Fruit fly (Drosophila melanogaster): ENCODE results near the gene Art9.

DNA sequence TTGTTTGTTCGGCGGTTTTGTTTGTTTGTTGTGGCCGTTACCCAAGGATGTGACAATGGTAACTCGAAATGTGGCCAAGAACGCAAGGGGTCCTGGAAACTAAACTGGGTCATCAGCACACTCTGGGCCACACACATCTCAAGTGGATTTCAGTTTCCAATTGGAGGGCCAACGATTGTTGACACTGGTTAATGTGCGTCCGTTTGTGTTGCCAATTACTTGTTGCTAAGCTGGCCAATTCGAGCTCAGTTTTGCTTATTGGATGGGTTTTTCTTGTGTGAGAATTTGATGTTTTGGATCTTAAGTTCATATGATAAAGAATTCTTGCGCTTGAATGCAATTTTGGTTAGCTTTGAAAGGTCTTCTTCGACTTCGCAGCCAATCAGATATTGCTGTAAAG, 37.7 kb upstream of the Art9 start:
- TF ChIP-seq h (optimal IDR thresholded peaks at IDR 0.05) (no peak), psq (optimal IDR thresholded peaks at IDR 0.05) (no peak), Myc (optimal IDR thresholded peaks at IDR 0.05) (no peak), Sin3A (optimal IDR thresholded peaks at IDR 0.05) (no peak)
